Worm (Caenorhabditis elegans) whole organism, L1 larva: ENCODE measurements around the gene F47C12.8.

Source experiments
- alr-1 ChIP-seq: fragments of 200-800 bp; sonication (Bioruptor generic); optimal IDR thresholded peaks from 2 replicates; lab custom pipeline; 2018; ENCODE audit warnings: borderline replicate concordance, mild to moderate bottlenecking, missing genetic modification characterization, missing compliant biosample characterization
- ama-1 ChIP-seq: fragments of 150-350 bp; optimal IDR thresholded peaks from 2 replicates; lab custom pipeline; 2014
- elt-2 ChIP-seq: sonication (generic microtip); optimal IDR thresholded peaks from 2 replicates; lab custom pipeline; 2016; ENCODE audit warnings: missing genetic modification characterization, mild to moderate bottlenecking, inconsistent platforms, missing compliant biosample characterization, missing genetic modification reagents
- elt-3 ChIP-seq, 6 experiments: fragments of 150-350 bp in 1 of 6; sonication (generic microtip); optimal IDR thresholded peaks; 2 replicates each; lab custom pipeline; 2017 to 2018; ENCODE audit warnings: missing biosample characterization in 6 of 6, missing genetic modification characterization in 6 of 6, inconsistent platforms in 1 of 6
- ets-5 ChIP-seq: fragments of 200-800 bp; sonication (Bioruptor generic); IDR thresholded peaks from 2 replicates; pipeline ENCODE4 v1.3.6; 2022; ENCODE audit warnings: missing genetic modification characterization, missing compliant biosample characterization
- fkh-8 ChIP-seq: sonication (generic microtip); optimal IDR thresholded peaks from 2 replicates; lab custom pipeline; 2016; ENCODE audit warnings: mild to moderate bottlenecking, missing genetic modification characterization, missing compliant biosample characterization
- nhr-84 ChIP-seq: sonication (generic microtip); optimal IDR thresholded peaks from 2 replicates; lab custom pipeline; 2017; ENCODE audit warnings: missing biosample characterization, missing genetic modification characterization
- skn-1 ChIP-seq: fragments of 150-350 bp; optimal IDR thresholded peaks from 2 replicates; lab custom pipeline; 2014; ENCODE audit warnings: missing biosample characterization, missing genetic modification characterization
- snpc-4 ChIP-seq: fragments of 150-350 bp; optimal IDR thresholded peaks from 2 replicates; lab custom pipeline; 2014; ENCODE audit warnings: missing biosample characterization, missing genetic modification characterization
- ztf-11 ChIP-seq, 2 experiments: sonication (generic microtip); optimal IDR thresholded peaks; 2 replicates each; lab custom pipeline; 2016 to 2017; ENCODE audit warnings: missing genetic modification characterization in 2 of 2, missing biosample characterization in 1 of 2, missing compliant biosample characterization in 1 of 2

- TF ChIP-seq elt-3 (tag; optimal IDR thresholded peaks at IDR 0.05; lab: Kevin White, UChicago) (no peak), ets-5 (no peak), alr-1 (no peak), elt-2 (tag; lab: Kevin White, UChicago) (no peak), snpc-4 (no peak), fkh-8 (no peak), skn-1 (tag; lab: Kevin White, UChicago) (no peak), ama-1 (lab: Kevin White, UChicago) (no peak), ztf-11 (tag; optimal IDR thresholded peaks at IDR 0.05; lab: Kevin White, UChicago) (no peak), nhr-84 (no peak)
These were observed 18.9 kb downstream of the F47C12.8 start, which contains the start of gene srh-222 for ce11 chrIV:3979525-3979924.
